Fruit fly (Drosophila melanogaster): ENCODE measurements around the gene Hmx.
A peak's percentile ranks its signal among the peaks of the same experiment; 100 is the strongest.

The Hmx gene

dm6 chr3R:17549985-17550384, 8.7 kb upstream of the Hmx start:
- TF ChIP-seq sens (GFP tag): peak; percentile 26
- 0 out of 2 replicates have a peak, but pooled peaks have one; percentile 9 for TF ChIP-seq CG32532 (GFP tag; IDR thresholded peaks at IDR 0.05)
- TF ChIP-seq dmrt99B (tag; optimal IDR thresholded peaks at IDR 0.05): no peak
- 0 out of 2 replicates have a peak, but pooled peaks have one; percentile 13 for TF ChIP-seq NFAT (GFP tag; IDR thresholded peaks at IDR 0.05)
- TF ChIP-seq CG6254 (GFP tag; optimal IDR thresholded peaks at IDR 0.05): no peak
- no peak for TF ChIP-seq mirr (GFP tag; optimal IDR thresholded peaks at IDR 0.05)
- TF ChIP-seq CG11504 (tag; optimal IDR thresholded peaks at IDR 0.05): no peak
- peak; percentile 92 for TF ChIP-seq CG8281 (tag; optimal IDR thresholded peaks at IDR 0.05)
- no peak for TF ChIP-seq Sox100B (GFP tag; optimal IDR thresholded peaks at IDR 0.05)
- TF ChIP-seq CG18262 (tag; optimal IDR thresholded peaks at IDR 0.05): no peak
- 0 out of 2 replicates have a peak, but pooled peaks have one; percentile 23 for TF ChIP-seq CG11085 (GFP tag; IDR thresholded peaks at IDR 0.05)

- TF ChIP-seq mld (GFP tag; IDR thresholded peaks at IDR 0.05; ENCODE audit: partially characterized antibody) (no peak), CG31441 (GFP tag; IDR thresholded peaks at IDR 0.05) (peak; percentile 55), CG17802 (tag; optimal IDR thresholded peaks at IDR 0.05) (no peak), CG6689 (GFP tag; IDR thresholded peaks at IDR 0.05) (peak; percentile 41; the same call in 1 of the 2 replicates), CG12769 (tag; optimal IDR thresholded peaks at IDR 0.05) (no peak), sim (GFP tag; IDR thresholded peaks at IDR 0.05) (peak; percentile 19; the same call in 1 of the 2 replicates), CG1233 (GFP tag; optimal IDR thresholded peaks at IDR 0.05) (peak; percentile 33), CG16815 (GFP tag; optimal IDR thresholded peaks at IDR 0.05) (peak; percentile 51), Doc2 (GFP tag; IDR thresholded peaks at IDR 0.05) (no peak), H2.0 (GFP tag; IDR thresholded peaks at IDR 0.05) (no peak), gfzf (GFP tag; optimal IDR thresholded peaks at IDR 0.05) (no peak), sens (GFP tag) (peak; percentile 92), Med (GFP tag) (peak; percentile 90), dimm (GFP tag; IDR thresholded peaks at IDR 0.05) (no peak), ATbp (GFP tag; optimal IDR thresholded peaks at IDR 0.05) (peak; percentile 59), fd64A (GFP tag; optimal IDR thresholded peaks at IDR 0.05) (no peak), CG4820 (GFP tag; optimal IDR thresholded peaks at IDR 0.05) (peak; percentile 55), CG1602 (GFP tag; optimal IDR thresholded peaks at IDR 0.05) (peak; percentile 50), CG15073 (GFP tag; optimal IDR thresholded peaks at IDR 0.05) (no peak), Hand (GFP tag; optimal IDR thresholded peaks at IDR 0.05) (no peak), ttk (GFP tag; IDR thresholded peaks at IDR 0.05) (0 out of 2 replicates have a peak, but pooled peaks have one; percentile 11), trh (GFP tag; optimal IDR thresholded peaks at IDR 0.05) (no peak), gsb-n (tag; optimal IDR thresholded peaks at IDR 0.05) (peak; percentile 52), sob (GFP tag; IDR thresholded peaks at IDR 0.05) (no peak), Oaz (GFP tag; IDR thresholded peaks at IDR 0.05) (no peak), CG3995 (GFP tag; optimal IDR thresholded peaks at IDR 0.05) (no peak), B-H1 (GFP tag; IDR thresholded peaks at IDR 0.05) (no peak), E2f2 (GFP tag; IDR thresholded peaks at IDR 0.05) (no peak), CG8281 (tag; optimal IDR thresholded peaks at IDR 0.05) (peak; percentile 1), sr (GFP tag; IDR thresholded peaks at IDR 0.05) (no peak), lmd (GFP tag; IDR thresholded peaks at IDR 0.05) (peak; percentile 32; the same call in 1 of the 2 replicates), CG9727 (GFP tag; optimal IDR thresholded peaks at IDR 0.05) (peak; percentile 70), CG8388 (GFP tag; optimal IDR thresholded peaks at IDR 0.05) (peak; percentile 65), pum (GFP tag; optimal IDR thresholded peaks at IDR 0.05) (peak; percentile 33), CG33213 (GFP tag; optimal IDR thresholded peaks at IDR 0.05) (peak; percentile 36), lilli (GFP tag; optimal IDR thresholded peaks at IDR 0.05) (peak; percentile 39), pros (GFP tag; optimal IDR thresholded peaks at IDR 0.05) (peak; percentile 90), NC2β (GFP tag; optimal IDR thresholded peaks at IDR 0.05) (peak; percentile 63), tio (GFP tag; optimal IDR thresholded peaks at IDR 0.05) (peak; percentile 52), ara (GFP tag; IDR thresholded peaks at IDR 0.05) (peak; percentile 60; the same call in 1 of the 2 replicates)
Measured at dm6 chr3R:17550827-17551468, 7.8 kb upstream of the Hmx start.
